Fruit fly (Drosophila melanogaster): ENCODE results near the gene Nufip.

Gene Nufip

DNA sequence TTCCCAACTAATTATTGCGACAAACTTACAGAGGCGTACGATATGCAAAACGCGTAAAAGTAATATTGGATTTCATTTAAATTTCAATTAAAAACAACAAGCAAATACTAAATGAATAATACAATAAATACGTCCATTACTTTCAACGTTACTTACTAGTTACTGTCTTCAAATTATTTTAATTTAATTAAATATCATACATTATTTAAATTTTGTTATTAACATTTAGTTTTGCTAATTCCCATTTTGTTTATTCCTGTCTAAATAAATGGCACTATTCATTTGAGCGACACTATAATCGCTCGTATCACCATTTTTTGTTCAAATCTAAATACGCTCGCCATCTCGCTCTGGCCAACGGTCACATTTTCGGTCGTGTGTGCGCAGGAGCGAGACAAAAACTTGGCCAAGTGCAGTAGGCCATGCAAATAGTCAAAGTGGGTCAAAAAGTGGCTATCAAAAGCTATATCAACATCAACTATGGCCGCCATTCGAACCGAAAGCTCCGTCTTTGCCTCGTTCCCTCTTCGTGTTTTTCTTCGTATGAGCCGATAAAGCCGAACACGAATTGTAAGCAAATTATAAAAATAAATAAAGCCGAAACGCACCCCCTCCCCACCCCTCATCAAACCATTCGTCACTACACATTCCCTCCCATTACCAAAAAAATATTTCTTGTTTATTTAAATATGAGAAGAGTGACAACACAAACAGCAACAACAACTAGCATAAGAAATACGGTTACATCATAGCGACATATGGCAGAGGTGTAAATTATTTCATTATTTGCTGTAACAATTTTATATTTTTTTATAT, 41.2 kb upstream of the Nufip start (continued):
- TF ChIP-seq en (GFP tag; optimal IDR thresholded peaks at IDR 0.05), result no peak
- TF ChIP-seq tin (GFP tag; optimal IDR thresholded peaks at IDR 0.05), result no peak
- TF ChIP-seq Atf-2 (GFP tag; optimal IDR thresholded peaks at IDR 0.05), result no peak
- peak; percentile 94 for TF ChIP-seq CG34376 (GFP tag; optimal IDR thresholded peaks at IDR 0.05)
- no peak for TF ChIP-seq CG6791 (GFP tag; IDR thresholded peaks at IDR 0.05; ENCODE audit: partially characterized antibody)
- TF ChIP-seq CG30403 (GFP tag; optimal IDR thresholded peaks at IDR 0.05), result peak; percentile 22
- TF ChIP-seq CG13624 (GFP tag; optimal IDR thresholded peaks at IDR 0.05), result peak; percentile 2
- no peak for TF ChIP-seq ERR (GFP tag; optimal IDR thresholded peaks at IDR 0.05)
- 0 out of 3 replicates have a peak, but pooled peaks have one; percentile 5 for TF ChIP-seq Mrtf (GFP tag; IDR thresholded peaks at IDR 0.05)
- no peak for TF ChIP-seq CG14667 (GFP tag; IDR thresholded peaks at IDR 0.05)
- no peak for TF ChIP-seq CG11247 (GFP tag; IDR thresholded peaks at IDR 0.05)
- TF ChIP-seq CG10565 (GFP tag; optimal IDR thresholded peaks at IDR 0.05), result no peak
- peak; percentile 85 for TF ChIP-seq otp (GFP tag; IDR thresholded peaks at IDR 0.05)
- peak; percentile 64 for TF ChIP-seq Blimp-1 (GFP tag; optimal IDR thresholded peaks at IDR 0.05)
- peak; percentile 93 for TF ChIP-seq grn (GFP tag; optimal IDR thresholded peaks at IDR 0.05)
- no peak for TF ChIP-seq dati (GFP tag; IDR thresholded peaks at IDR 0.05)
- peak; percentile 78 for TF ChIP-seq gro (GFP tag; optimal IDR thresholded peaks at IDR 0.05)
- peak; percentile 33 for TF ChIP-seq Hand (GFP tag; optimal IDR thresholded peaks at IDR 0.05)
- peak; percentile 86 for TF ChIP-seq HmgZ (tag; optimal IDR thresholded peaks at IDR 0.05)
- peak; percentile 50 for TF ChIP-seq bab2 (GFP tag; optimal IDR thresholded peaks at IDR 0.05)
- TF ChIP-seq Med (GFP tag), result peak; percentile 90
- 0 out of 3 replicates have a peak, but pooled peaks have one; percentile 45 for TF ChIP-seq CG6175 (GFP tag; IDR thresholded peaks at IDR 0.05)
- peak; percentile 81; the same call in 2 of the 3 replicates for TF ChIP-seq so (GFP tag; IDR thresholded peaks at IDR 0.05)
- TF ChIP-seq ro (GFP tag; IDR thresholded peaks at IDR 0.05), result no peak
- no peak for TF ChIP-seq CG34224 (GFP tag; IDR thresholded peaks at IDR 0.05; ENCODE audit: partially characterized antibody)
- peak; percentile 32 for TF ChIP-seq CG13424 (tag; optimal IDR thresholded peaks at IDR 0.05)
- TF ChIP-seq Hr3 (GFP tag; optimal IDR thresholded peaks at IDR 0.05), result peak; percentile 97
- TF ChIP-seq E2f2 (GFP tag; IDR thresholded peaks at IDR 0.05), result 0 out of 2 replicates have a peak, but pooled peaks have one; percentile 27
- no peak for TF ChIP-seq CG17802 (tag; optimal IDR thresholded peaks at IDR 0.05)
- TF ChIP-seq fd102C (GFP tag; optimal IDR thresholded peaks at IDR 0.05), result no peak
- TF ChIP-seq Hmr (GFP tag; optimal IDR thresholded peaks at IDR 0.05), result peak; percentile 73
- TF ChIP-seq dimm (GFP tag; IDR thresholded peaks at IDR 0.05), result no peak
- no peak for TF ChIP-seq p53 (GFP tag; optimal IDR thresholded peaks at IDR 0.05)
- TF ChIP-seq sna (GFP tag; IDR thresholded peaks at IDR 0.05; ENCODE audit: partially characterized antibody), result no peak
- peak; percentile 71 for TF ChIP-seq CG31365 (tag; optimal IDR thresholded peaks at IDR 0.05)
- no peak for TF ChIP-seq CG12236 (GFP tag; optimal IDR thresholded peaks at IDR 0.05)
- no peak for TF ChIP-seq D19A (tag; optimal IDR thresholded peaks at IDR 0.05)
- peak; percentile 92 for TF ChIP-seq sqz (GFP tag; optimal IDR thresholded peaks at IDR 0.05)
- peak; percentile 57 for TF ChIP-seq CG10147 (GFP tag; optimal IDR thresholded peaks at IDR 0.05)
- TF ChIP-seq z (GFP tag; IDR thresholded peaks at IDR 0.05), result peak; percentile 59; the same call in 1 of the 3 replicates
- TF ChIP-seq CG18764 (GFP tag; optimal IDR thresholded peaks at IDR 0.05), result no peak
- peak; percentile 26; the same call in 1 of the 2 replicates for TF ChIP-seq CG32767 (GFP tag; IDR thresholded peaks at IDR 0.05)
- peak; percentile 40; the same call in 1 of the 3 replicates for TF ChIP-seq H15 (GFP tag; IDR thresholded peaks at IDR 0.05)
- TF ChIP-seq grau (tag; optimal IDR thresholded peaks at IDR 0.05), result peak; percentile 17
- TF ChIP-seq pb (GFP tag; optimal IDR thresholded peaks at IDR 0.05), result peak; percentile 8
- TF ChIP-seq sens (GFP tag), result peak; percentile 93
- TF ChIP-seq CG1603 (tag; optimal IDR thresholded peaks at IDR 0.05), result peak; percentile 53
- peak; percentile 51; the same call in 1 of the 2 replicates for TF ChIP-seq HLH3B (GFP tag; IDR thresholded peaks at IDR 0.05)
- TF ChIP-seq Ravus (GFP tag; IDR thresholded peaks at IDR 0.05), result no peak
- peak; percentile 49 for TF ChIP-seq CG6765 (GFP tag; optimal IDR thresholded peaks at IDR 0.05)

Measured in whole organism, embryonic.